Worm (Caenorhabditis elegans): ENCODE measurements around the gene B0222.1.

Gene B0222.1

ce11 chrV:9108219-9108618 lies 25.8 kb upstream of the B0222.1 start, which contains the start of gene F21C10.18:
F21C10.18 (plus strand) TSS chrV:9108519.
- TF ChIP-seq F13H6.1 (tag; optimal IDR thresholded peaks at IDR 0.05): no peak
- no peak for TF ChIP-seq dmd-4 (tag; optimal IDR thresholded peaks at IDR 0.05)
- TF ChIP-seq nhr-77 (tag; optimal IDR thresholded peaks at IDR 0.05): no peak
- TF ChIP-seq blmp-1 (tag; optimal IDR thresholded peaks at IDR 0.05; ENCODE audit: insufficient read depth): no peak
- no peak for TF ChIP-seq unc-39 (tag; optimal IDR thresholded peaks at IDR 0.05)
- TF ChIP-seq ceh-82 (tag; optimal IDR thresholded peaks at IDR 0.05): no peak
- TF ChIP-seq mab-5 (tag; optimal IDR thresholded peaks at IDR 0.05): no peak
- TF ChIP-seq snpc-4 (tag; optimal IDR thresholded peaks at IDR 0.05): no peak
- TF ChIP-seq R02D3.7 (tag; optimal IDR thresholded peaks at IDR 0.05): no peak
- no peak for TF ChIP-seq nhr-129 (tag; optimal IDR thresholded peaks at IDR 0.05)
- TF ChIP-seq C34F6.9 (tag; optimal IDR thresholded peaks at IDR 0.05): no peak
- no peak for TF ChIP-seq sem-4 (tag; optimal IDR thresholded peaks at IDR 0.05)
- no peak for TF ChIP-seq sma-3 (GFP tag; optimal IDR thresholded peaks at IDR 0.05)
- no peak for TF ChIP-seq skn-1 (tag; optimal IDR thresholded peaks at IDR 0.05)
- no peak for TF ChIP-seq ztf-11 (tag; optimal IDR thresholded peaks at IDR 0.05)
- TF ChIP-seq crh-2 (tag; optimal IDR thresholded peaks at IDR 0.05): no peak
- no peak for TF ChIP-seq unc-55 (GFP tag; optimal IDR thresholded peaks at IDR 0.05)
- TF ChIP-seq nhr-6 (tag; optimal IDR thresholded peaks at IDR 0.05): no peak

ce11 chrV:9109281-9109680 lies 24.8 kb upstream of the B0222.1 start, which contains the start of gene pqn-31:
pqn-31 (plus strand) TSS chrV:9109581.
- TF ChIP-seq lin-39 (tag; optimal IDR thresholded peaks at IDR 0.05) (no peak), elt-1 (tag; optimal IDR thresholded peaks at IDR 0.05) (no peak), nhr-11 (tag; optimal IDR thresholded peaks at IDR 0.05) (no peak), peb-1 (tag; optimal IDR thresholded peaks at IDR 0.05) (no peak), unc-55 (GFP tag; optimal IDR thresholded peaks at IDR 0.05) (no peak), ZK546.5 (tag; optimal IDR thresholded peaks at IDR 0.05) (no peak), ceh-82 (tag; optimal IDR thresholded peaks at IDR 0.05) (no peak), gmeb-1 (tag; optimal IDR thresholded peaks at IDR 0.05) (no peak), egl-27 (tag; optimal IDR thresholded peaks at IDR 0.05) (no peak), mbf-1 (tag; optimal IDR thresholded peaks at IDR 0.05) (no peak), mdl-1 (tag; optimal IDR thresholded peaks at IDR 0.05) (no peak), ztf-1 (GFP tag; conservative IDR thresholded peaks at IDR 0.05) (no peak), zag-1 (tag; optimal IDR thresholded peaks at IDR 0.05) (no peak), R02D3.7 (tag; optimal IDR thresholded peaks at IDR 0.05) (no peak), unc-62 (GFP tag; optimal IDR thresholded peaks at IDR 0.05) (no peak), C34F6.9 (tag; optimal IDR thresholded peaks at IDR 0.05) (no peak), crh-2 (tag; optimal IDR thresholded peaks at IDR 0.05) (no peak), dmd-4 (tag; optimal IDR thresholded peaks at IDR 0.05) (no peak), lin-13 (GFP tag; optimal IDR thresholded peaks at IDR 0.05) (no peak)

- no peak for TF ChIP-seq lin-11 (tag; optimal IDR thresholded peaks at IDR 0.05)
- TF ChIP-seq ceh-82 (tag; optimal IDR thresholded peaks at IDR 0.05): no peak
- no peak for TF ChIP-seq nhr-23 (tag; optimal IDR thresholded peaks at IDR 0.05)
- no peak for TF ChIP-seq mab-5 (tag; optimal IDR thresholded peaks at IDR 0.05)
- TF ChIP-seq nhr-6 (tag; optimal IDR thresholded peaks at IDR 0.05): no peak
- TF ChIP-seq ztf-4 (tag; optimal IDR thresholded peaks at IDR 0.05): no peak
- TF ChIP-seq nhr-129 (tag; optimal IDR thresholded peaks at IDR 0.05): peak; percentile 46
- TF ChIP-seq mdl-1 (tag; optimal IDR thresholded peaks at IDR 0.05): no peak
- TF ChIP-seq dmd-4 (tag; optimal IDR thresholded peaks at IDR 0.05): no peak
- TF ChIP-seq sma-9 (GFP tag; optimal IDR thresholded peaks at IDR 0.05): peak; percentile 25
- TF ChIP-seq sma-9 (tag; optimal IDR thresholded peaks at IDR 0.05): no peak
- TF ChIP-seq crh-2 (tag; optimal IDR thresholded peaks at IDR 0.05): no peak
- no peak for TF ChIP-seq nhr-12 (tag; optimal IDR thresholded peaks at IDR 0.05)
- no peak for TF ChIP-seq lin-39 (tag; optimal IDR thresholded peaks at IDR 0.05)
Observed at ce11 chrV:9111957-9112356, 22.1 kb upstream of the B0222.1 start.

ce11 chrV:9112467-9112866 lies 21.6 kb upstream of the B0222.1 start, which contains the start of gene F21C10.7:
F21C10.7 (plus strand) TSS chrV:9112767.
- no peak for TF ChIP-seq nhr-23 (tag; optimal IDR thresholded peaks at IDR 0.05)
- TF ChIP-seq nhr-237 (tag; optimal IDR thresholded peaks at IDR 0.05): no peak
- TF ChIP-seq zag-1 (tag; optimal IDR thresholded peaks at IDR 0.05): no peak
- TF ChIP-seq dmd-4 (tag; optimal IDR thresholded peaks at IDR 0.05): no peak
- no peak for TF ChIP-seq R02D3.7 (tag; optimal IDR thresholded peaks at IDR 0.05)
- TF ChIP-seq F13H6.1 (tag; optimal IDR thresholded peaks at IDR 0.05): no peak
- TF ChIP-seq lin-39 (tag; optimal IDR thresholded peaks at IDR 0.05): no peak
- no peak for TF ChIP-seq ztf-11 (tag; optimal IDR thresholded peaks at IDR 0.05)
- TF ChIP-seq lsy-2 (tag; optimal IDR thresholded peaks at IDR 0.05): no peak
